Fruit fly (Drosophila melanogaster) S2 (cell line): ENCODE measurements around the gene CG43439.

ENCODE experiments used
- CG8478 ChIP-seq: fragments of >200 bp; optimal IDR thresholded peaks from 2 replicates; lab custom pipeline; 2018
- CTCF ChIP-seq, 2 experiments: fragments of >200 bp; optimal IDR thresholded peaks; 2 replicates each; lab custom pipeline; 2018

DNA sequence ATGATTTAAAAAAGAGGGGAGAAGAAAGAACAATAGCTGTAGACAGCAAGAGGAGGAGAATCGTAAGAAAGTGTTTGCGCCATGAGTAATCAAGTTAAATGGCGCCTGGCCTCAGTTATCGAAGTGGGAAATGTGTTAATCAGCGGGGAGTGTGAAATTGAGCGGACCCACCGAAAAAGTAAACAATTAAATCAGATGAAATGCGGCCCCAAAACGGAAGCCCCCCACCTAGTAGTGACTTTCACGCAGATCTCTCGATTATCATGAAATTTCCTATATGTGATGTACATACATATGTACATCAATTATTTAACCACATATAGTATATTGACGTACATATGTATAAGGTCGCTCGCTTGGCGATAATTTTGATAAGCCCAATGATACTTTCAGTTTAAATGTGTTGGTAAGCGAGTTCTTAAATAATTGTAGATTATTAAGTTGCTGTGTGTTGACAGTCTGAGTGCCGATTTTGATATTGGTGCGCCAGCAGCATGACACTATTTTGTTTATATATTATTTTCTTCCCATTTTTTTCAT lies 7.7 kb downstream of the CG43439 start:
- no peak for TF ChIP-seq CG8478
- no peak for TF ChIP-seq CTCF (optimal IDR thresholded peaks at IDR 0.05; lab: Kevin White, UChicago)
